Worm (Caenorhabditis elegans) whole organism, late embryonic: ENCODE measurements around the gene C29E4.10.
A peak's percentile ranks its signal among the peaks of the same experiment; 100 is the strongest.

ENCODE experiments used
- C38D4.7 ChIP-seq: fragments of 200-800 bp; sonication (Bioruptor generic); optimal IDR thresholded peaks from 2 replicates; lab custom pipeline; 2018; ENCODE audit warnings: mild to moderate bottlenecking, missing genetic modification characterization, moderate library complexity, missing compliant biosample characterization
- K09A11.1 ChIP-seq: sonication (generic microtip); optimal IDR thresholded peaks from 2 replicates; lab custom pipeline; 2017; ENCODE audit warnings: antibody characterized with exemption, mild to moderate bottlenecking, missing genetic modification characterization, missing compliant biosample characterization; ENCODE audit not compliant: insufficient read depth
- Y22D7AL.16 ChIP-seq: sonication (generic microtip); optimal IDR thresholded peaks from 2 replicates; lab custom pipeline; 2016; ENCODE audit warnings: missing genetic modification characterization, missing compliant biosample characterization
- ahr-1 ChIP-seq: sonication (generic microtip); optimal IDR thresholded peaks from 2 replicates; lab custom pipeline; 2016; ENCODE audit warnings: missing genetic modification characterization, missing compliant biosample characterization
- ama-1 ChIP-seq: fragments of 150-350 bp; optimal IDR thresholded peaks from 2 replicates; lab custom pipeline; 2014
- ceh-14 ChIP-seq: sonication (generic microtip); optimal IDR thresholded peaks from 2 replicates; lab custom pipeline; 2016; ENCODE audit warnings: missing genotype, missing genetic modification characterization, missing compliant biosample characterization
- ceh-19 ChIP-seq: fragments of 200-800 bp; sonication (Bioruptor generic); optimal IDR thresholded peaks from 2 replicates; lab custom pipeline; 2018; ENCODE audit warnings: mild to moderate bottlenecking, missing genetic modification characterization, missing compliant biosample characterization
- ceh-34 ChIP-seq: sonication (generic microtip); optimal IDR thresholded peaks from 2 replicates; lab custom pipeline; 2016; ENCODE audit warnings: mild to moderate bottlenecking, missing genetic modification characterization, missing compliant biosample characterization
- ceh-45 ChIP-seq: fragments of 200-800 bp; sonication (Bioruptor generic); IDR thresholded peaks from 2 replicates; pipeline ENCODE4 v1.3.6; 2022; ENCODE audit warnings: missing genetic modification reagents, missing genetic modification characterization, missing compliant biosample characterization
- ceh-9 ChIP-seq: sonication (generic microtip); optimal IDR thresholded peaks from 2 replicates; lab custom pipeline; 2016; ENCODE audit warnings: mild to moderate bottlenecking, missing genetic modification characterization, inconsistent platforms, missing compliant biosample characterization
- che-1 ChIP-seq: sonication (generic microtip); optimal IDR thresholded peaks from 2 replicates; lab custom pipeline; 2016; ENCODE audit warnings: mild to moderate bottlenecking, missing genetic modification characterization, missing compliant biosample characterization
- dve-1 ChIP-seq: sonication (generic microtip); optimal IDR thresholded peaks from 2 replicates; lab custom pipeline; 2017; ENCODE audit warnings: antibody characterized with exemption, mild to moderate bottlenecking, missing genetic modification characterization, missing compliant biosample characterization
- elt-2 ChIP-seq: sonication (generic microtip); optimal IDR thresholded peaks from 2 replicates; lab custom pipeline; 2016; ENCODE audit warnings: missing genetic modification reagents, missing genetic modification characterization, missing compliant biosample characterization
- elt-4 ChIP-seq: sonication (generic microtip); optimal IDR thresholded peaks from 2 replicates; lab custom pipeline; 2016; ENCODE audit warnings: missing genetic modification characterization, missing compliant biosample characterization
- ets-4 ChIP-seq: sonication (generic microtip); optimal IDR thresholded peaks from 2 replicates; lab custom pipeline; 2016; ENCODE audit warnings: missing genetic modification characterization, missing compliant biosample characterization
- eyg-1 ChIP-seq: sonication (generic microtip); optimal IDR thresholded peaks from 2 replicates; lab custom pipeline; 2016; ENCODE audit warnings: missing genotype, missing genetic modification characterization, missing compliant biosample characterization
- fkh-6 ChIP-seq: sonication (generic microtip); optimal IDR thresholded peaks from 2 replicates; lab custom pipeline; 2016; ENCODE audit warnings: missing genetic modification characterization, missing compliant biosample characterization
- hlh-30 ChIP-seq: sonication (generic microtip); optimal IDR thresholded peaks from 2 replicates; lab custom pipeline; 2017; ENCODE audit warnings: antibody characterized with exemption, missing genetic modification characterization, missing compliant biosample characterization; ENCODE audit not compliant: insufficient read depth
- lin-11 ChIP-seq: fragments of 200-800 bp; sonication (Bioruptor generic); optimal IDR thresholded peaks from 2 replicates; lab custom pipeline; 2018; ENCODE audit warnings: mild to moderate bottlenecking, missing genetic modification characterization, missing compliant biosample characterization
- nhr-11 ChIP-seq: fragments of 150-350 bp; optimal IDR thresholded peaks from 2 replicates; lab custom pipeline; 2014; ENCODE audit warnings: missing biosample characterization, missing genetic modification characterization
- pag-3 ChIP-seq: sonication (generic microtip); optimal IDR thresholded peaks from 2 replicates; lab custom pipeline; 2016; ENCODE audit warnings: missing compliant biosample characterization, missing genetic modification characterization, borderline replicate concordance
- pat-9 ChIP-seq: fragments of 200-800 bp; sonication (Bioruptor generic); optimal IDR thresholded peaks from 2 replicates; lab custom pipeline; 2018; ENCODE audit warnings: mild to moderate bottlenecking, missing genetic modification characterization, moderate library complexity, missing compliant biosample characterization
- pqm-1 ChIP-seq: sonication (generic microtip); optimal IDR thresholded peaks from 2 replicates; lab custom pipeline; 2016; ENCODE audit warnings: missing genetic modification characterization, missing compliant biosample characterization
- sdc-2 ChIP-seq: sonication (generic microtip); optimal IDR thresholded peaks from 2 replicates; lab custom pipeline; 2016; ENCODE audit warnings: missing genotype, missing genetic modification characterization, missing compliant biosample characterization
- sox-4 ChIP-seq: sonication (generic microtip); optimal IDR thresholded peaks from 2 replicates; lab custom pipeline; 2017; ENCODE audit warnings: mild to moderate bottlenecking, missing genetic modification characterization, inconsistent platforms, missing compliant biosample characterization
- syd-9 ChIP-seq: sonication (generic microtip); optimal IDR thresholded peaks from 2 replicates; lab custom pipeline; 2016; ENCODE audit warnings: mild to moderate bottlenecking, missing genetic modification characterization, moderate library complexity, missing compliant biosample characterization
- tbx-2 ChIP-seq: sonication (generic microtip); optimal IDR thresholded peaks from 2 replicates; lab custom pipeline; 2016; ENCODE audit warnings: missing genetic modification characterization, missing compliant biosample characterization
- unc-3 ChIP-seq, 2 experiments: fragments of 200-800 bp in 1 of 2; sonication (Bioruptor generic) in 1 of 2; sonication (generic microtip) in 1 of 2; conservative IDR thresholded peaks in 1 of 2; optimal IDR thresholded peaks in 1 of 2; 2 replicates each; pipeline versions ENCODE4 v1.3.6 to Lab custom; 2016 to 2022; ENCODE audit warnings: missing compliant biosample characterization in 2 of 2, missing genetic modification characterization in 2 of 2, missing genetic modification reagents in 1 of 2
- unc-42 ChIP-seq: sonication (generic microtip); optimal IDR thresholded peaks from 2 replicates; lab custom pipeline; 2016; ENCODE audit warnings: missing genotype, missing genetic modification characterization, missing compliant biosample characterization
- unc-55 ChIP-seq: sonication (generic microtip); optimal IDR thresholded peaks from 2 replicates; lab custom pipeline; 2017; ENCODE audit warnings: missing biosample characterization, missing genetic modification reagents, missing genetic modification characterization
- zip-5 ChIP-seq: sonication (generic microtip); optimal IDR thresholded peaks from 2 replicates; lab custom pipeline; 2016; ENCODE audit warnings: missing genetic modification characterization, missing compliant biosample characterization

Gene C29E4.10

ce11 chrIII:7903427-7903826, 34.2 kb upstream of the C29E4.10 start:
- no peak for TF ChIP-seq pqm-1
- TF ChIP-seq sdc-2 (tag; lab: Kevin White, UChicago): no peak
- TF ChIP-seq ets-4 (tag; lab: Kevin White, UChicago): no peak
- no peak for TF ChIP-seq ceh-19
- no peak for TF ChIP-seq syd-9

- TF ChIP-seq unc-55 (peak; percentile 6), ceh-34 (tag; lab: Kevin White, UChicago) (no peak)
These were observed 30.1 kb upstream of the C29E4.10 start, which contains the start of gene pcp-5 for ce11 chrIII:7907515-7907914. pcp-5 (minus strand) TSS chrIII:7907615.

ce11 chrIII:7909263-7909662, 28.4 kb upstream of the C29E4.10 start, which contains the start of gene ZK688.1:
ZK688.1 (plus strand) TSS chrIII:7909563.
- no peak for TF ChIP-seq pat-9
- TF ChIP-seq fkh-6: no peak

ce11 chrIII:7911621-7912020, 26.0 kb upstream of the C29E4.10 start, which contains the start of gene ZK688.7:
ZK688.7 (minus strand) TSS chrIII:7911634.
- TF ChIP-seq sox-4 (no peak), K09A11.1 (tag; lab: Kevin White, UChicago) (no peak), ama-1 (lab: Kevin White, UChicago) (no peak), elt-2 (tag; lab: Kevin White, UChicago) (no peak), hlh-30 (peak; percentile 81)

ce11 chrIII:7913488-7913887, 24.2 kb upstream of the C29E4.10 start, which contains the start of gene ZK688.12:
ZK688.12 (minus strand) TSS chrIII:7913588.
- TF ChIP-seq pat-9: no peak
- TF ChIP-seq pag-3 (tag; lab: Kevin White, UChicago): no peak
- no peak for TF ChIP-seq ahr-1 (tag; lab: Kevin White, UChicago)
- TF ChIP-seq ets-4 (tag; lab: Kevin White, UChicago): no peak
- TF ChIP-seq ama-1 (lab: Kevin White, UChicago): no peak
- no peak for TF ChIP-seq zip-5 (tag; lab: Kevin White, UChicago)
- no peak for TF ChIP-seq ceh-9 (tag; lab: Kevin White, UChicago)

- TF ChIP-seq unc-3 (GFP tag; conservative IDR thresholded peaks at IDR 0.05; lab: Robert Waterston, UW): no peak
- no peak for TF ChIP-seq unc-3 (tag; optimal IDR thresholded peaks at IDR 0.05; lab: Kevin White, UChicago)
- no peak for TF ChIP-seq nhr-11 (tag; lab: Kevin White, UChicago)
- no peak for TF ChIP-seq C38D4.7 (GFP tag; lab: Kevin White, UChicago)
- no peak for TF ChIP-seq tbx-2
- no peak for TF ChIP-seq che-1 (tag; lab: Kevin White, UChicago)
- no peak for TF ChIP-seq unc-42
- no peak for TF ChIP-seq K09A11.1 (tag; lab: Kevin White, UChicago)
- no peak for TF ChIP-seq eyg-1 (tag; lab: Kevin White, UChicago)
- no peak for TF ChIP-seq elt-4 (tag; lab: Kevin White, UChicago)
- TF ChIP-seq fkh-6: no peak
- no peak for TF ChIP-seq Y22D7AL.16 (tag; lab: Kevin White, UChicago)
- no peak for TF ChIP-seq dve-1 (tag; lab: Kevin White, UChicago)
- TF ChIP-seq lin-11 (tag; lab: Kevin White, UChicago): no peak
- no peak for TF ChIP-seq syd-9
- no peak for TF ChIP-seq pag-3 (tag; lab: Kevin White, UChicago)
- TF ChIP-seq ceh-14 (tag; lab: Kevin White, UChicago): no peak
- TF ChIP-seq ceh-45: no peak
- TF ChIP-seq, all 69 proteins: peak for 0
These were observed 20.0 kb upstream of the C29E4.10 start, which contains the start of gene gly-3 for ce11 chrIII:7917667-7918066. gly-3 (minus strand) TSS chrIII:7917767.
